Fruit fly (Drosophila melanogaster) whole organism, embryonic: Measurements from ENCODE around the gene Cyp303a1.

Source experiments
- CG10267 ChIP-seq: fragments of 200-800 bp; sonication (Bioruptor generic); optimal IDR thresholded peaks from 2 replicates; lab custom pipeline; 2018; ENCODE audit warnings: missing biosample characterization, mild to moderate bottlenecking, missing genetic modification characterization, moderate library complexity
- CG11093 ChIP-seq: fragments of 200-800 bp; sonication (Bioruptor generic); IDR thresholded peaks from 3 replicates; pipeline ENCODE4 v1.3.6; 2022; ENCODE audit warnings: missing biosample characterization, missing genetic modification characterization
- CG12104 ChIP-seq: fragments of 200-800 bp; sonication (Bioruptor generic); optimal IDR thresholded peaks from 3 replicates; lab custom pipeline; 2016; ENCODE audit warnings: missing biosample characterization, missing genetic modification characterization
- CG12659 ChIP-seq: fragments of 200-800 bp; sonication (Bioruptor generic); optimal IDR thresholded peaks from 3 replicates; lab custom pipeline; 2017; ENCODE audit warnings: mild to moderate bottlenecking, missing biosample characterization, missing genetic modification reagents, missing genetic modification characterization
- CG15011 ChIP-seq: fragments of 200-800 bp; sonication (Bioruptor generic); optimal IDR thresholded peaks from 3 replicates; lab custom pipeline; 2018; ENCODE audit warnings: missing biosample characterization, mild to moderate bottlenecking, missing genetic modification characterization
- CG15073 ChIP-seq: fragments of 200-800 bp; sonication (Bioruptor generic); optimal IDR thresholded peaks from 2 replicates; lab custom pipeline; 2016; ENCODE audit warnings: missing biosample characterization, missing genetic modification characterization
- CG15696 ChIP-seq: fragments of 200-800 bp; sonication (Bioruptor generic); optimal IDR thresholded peaks from 2 replicates; lab custom pipeline; 2019; ENCODE audit warnings: missing biosample characterization, mild to moderate bottlenecking, missing genetic modification characterization, moderate library complexity
- CG1647 ChIP-seq: fragments of 200-800 bp; sonication (Bioruptor generic); optimal IDR thresholded peaks from 3 replicates; lab custom pipeline; 2016; ENCODE audit warnings: missing biosample characterization, missing genetic modification characterization
- CG17186 ChIP-seq: fragments of 200-800 bp; sonication (Bioruptor generic); optimal IDR thresholded peaks from 3 replicates; lab custom pipeline; 2017; ENCODE audit warnings: missing biosample characterization, missing genetic modification reagents, missing genetic modification characterization
- CG1792 ChIP-seq: fragments of 200-800 bp; sonication (Bioruptor generic); optimal IDR thresholded peaks from 2 replicates; lab custom pipeline; 2016; ENCODE audit warnings: missing biosample characterization, missing genetic modification characterization
- CG3407 ChIP-seq: fragments of 200-800 bp; sonication (Bioruptor generic); optimal IDR thresholded peaks from 2 replicates; lab custom pipeline; 2018; ENCODE audit warnings: missing biosample characterization, mild to moderate bottlenecking, missing genetic modification characterization
- CG34224 ChIP-seq: fragments of 200-800 bp; sonication (Bioruptor generic); IDR thresholded peaks from 3 replicates; pipeline ENCODE4 v1.3.6; 2022; ENCODE audit warnings: missing biosample characterization, missing genetic modification characterization; ENCODE audit not compliant: partially characterized antibody
- CG6854 ChIP-seq: fragments of 200-800 bp; sonication (Bioruptor generic); optimal IDR thresholded peaks from 3 replicates; lab custom pipeline; 2017; ENCODE audit warnings: missing biosample characterization, mild to moderate bottlenecking, missing genetic modification characterization
- CG8765 ChIP-seq: fragments of 200-800 bp; sonication (Bioruptor generic); IDR thresholded peaks from 2 replicates; pipeline ENCODE4 v1.3.6; 2022; ENCODE audit warnings: missing biosample characterization, missing genetic modification characterization
- CG9609 ChIP-seq: fragments of 200-800 bp; sonication (Bioruptor generic); optimal IDR thresholded peaks from 3 replicates; lab custom pipeline; 2016; ENCODE audit warnings: missing biosample characterization, missing genetic modification characterization
- Chrac-16 ChIP-seq: fragments of 200-800 bp; sonication (Bioruptor generic); optimal IDR thresholded peaks from 3 replicates; lab custom pipeline; 2016; ENCODE audit warnings: missing biosample characterization, missing genetic modification characterization
- Doc3 ChIP-seq: fragments of 200-800 bp; sonication (Bioruptor generic); IDR thresholded peaks from 3 replicates; pipeline ENCODE4 v1.3.6; 2022; ENCODE audit warnings: missing biosample characterization, missing genetic modification characterization; ENCODE audit not compliant: partially characterized antibody
- Hand ChIP-seq: fragments of 200-800 bp; sonication (Bioruptor generic); optimal IDR thresholded peaks from 2 replicates; lab custom pipeline; 2017; ENCODE audit warnings: mild to moderate bottlenecking, missing biosample characterization, missing genetic modification reagents, missing genetic modification characterization
- HmgZ ChIP-seq: fragments of 200-800 bp; sonication (Bioruptor generic); optimal IDR thresholded peaks from 2 replicates; lab custom pipeline; 2018; ENCODE audit warnings: missing biosample characterization, mild to moderate bottlenecking, missing genetic modification characterization
- Hr51 ChIP-seq, 2 experiments: fragments of 200-800 bp; sonication (Bioruptor generic); optimal IDR thresholded peaks; 2 replicates in 1 of 2; 3 replicates in 1 of 2; lab custom pipeline; 2016 to 2018; ENCODE audit warnings: missing biosample characterization in 2 of 2, missing genetic modification characterization in 2 of 2, mild to moderate bottlenecking in 1 of 2, moderate library complexity in 1 of 2
- Hsf ChIP-seq: fragments of 200-800 bp; sonication (Bioruptor generic); optimal IDR thresholded peaks from 3 replicates; lab custom pipeline; 2016; ENCODE audit warnings: missing biosample characterization, missing genetic modification characterization
- Rx ChIP-seq: fragments of 200-800 bp; sonication (Bioruptor generic); IDR thresholded peaks from 2 replicates; pipeline ENCODE4 v1.3.6; 2022; ENCODE audit warnings: missing biosample characterization, missing genetic modification characterization
- Sry-β ChIP-seq: fragments of 200-800 bp; sonication (Bioruptor generic); optimal IDR thresholded peaks from 2 replicates; lab custom pipeline; 2018; ENCODE audit warnings: missing biosample characterization, mild to moderate bottlenecking, missing genetic modification characterization, moderate library complexity
- Xbp1 ChIP-seq: fragments of 200-800 bp; sonication (Bioruptor generic); optimal IDR thresholded peaks from 3 replicates; lab custom pipeline; 2016; ENCODE audit warnings: missing biosample characterization, mild to moderate bottlenecking, missing genetic modification characterization
- Xrp1 ChIP-seq: fragments of 200-800 bp; sonication (Bioruptor generic); IDR thresholded peaks from 2 replicates; pipeline ENCODE4 v1.3.6; 2022; ENCODE audit warnings: missing biosample characterization, missing genetic modification characterization
- ac ChIP-seq: fragments of 200-800 bp; sonication (Bioruptor generic); optimal IDR thresholded peaks from 3 replicates; lab custom pipeline; 2017; ENCODE audit warnings: missing biosample characterization, mild to moderate bottlenecking, missing genetic modification characterization
- bsh ChIP-seq, 2 experiments: fragments of 200-800 bp; sonication (Bioruptor generic); optimal IDR thresholded peaks; 2 replicates each; lab custom pipeline; 2017 to 2018; ENCODE audit warnings: mild to moderate bottlenecking in 2 of 2, missing biosample characterization in 2 of 2, missing genetic modification characterization in 2 of 2, moderate library complexity in 1 of 2
- dm ChIP-seq: fragments of 200-800 bp; sonication (Bioruptor generic); optimal IDR thresholded peaks from 3 replicates; lab custom pipeline; 2016; ENCODE audit warnings: missing biosample characterization, missing genetic modification characterization
- dmrt11E ChIP-seq: fragments of 200-800 bp; sonication (Bioruptor generic); optimal IDR thresholded peaks from 3 replicates; lab custom pipeline; 2018; ENCODE audit warnings: missing biosample characterization, mild to moderate bottlenecking, missing genetic modification characterization, moderate library complexity
- dmrt99B ChIP-seq: fragments of 200-800 bp; sonication (Bioruptor generic); optimal IDR thresholded peaks from 2 replicates; lab custom pipeline; 2018; ENCODE audit warnings: missing biosample characterization, mild to moderate bottlenecking, missing genetic modification characterization, moderate library complexity
- exex ChIP-seq: fragments of 200-800 bp; sonication (Bioruptor generic); optimal IDR thresholded peaks from 4 replicates; lab custom pipeline; 2018; ENCODE audit warnings: missing biosample characterization, mild to moderate bottlenecking, missing genetic modification characterization, moderate library complexity
- eyg ChIP-seq: fragments of 200-800 bp; sonication (Bioruptor generic); optimal IDR thresholded peaks from 3 replicates; lab custom pipeline; 2016; ENCODE audit warnings: missing biosample characterization, missing genetic modification characterization
- ftz-f1 ChIP-seq: fragments of 200-800 bp; sonication (Bioruptor generic); optimal IDR thresholded peaks from 2 replicates; lab custom pipeline; 2016; ENCODE audit warnings: missing biosample characterization, missing genetic modification characterization
- gcm ChIP-seq: fragments of 200-800 bp; sonication (Bioruptor generic); optimal IDR thresholded peaks from 2 replicates; lab custom pipeline; 2019; ENCODE audit warnings: missing biosample characterization, mild to moderate bottlenecking, missing genetic modification characterization, moderate library complexity
- gro ChIP-seq: fragments of 200-800 bp; sonication (Bioruptor generic); optimal IDR thresholded peaks from 2 replicates; lab custom pipeline; 2016; ENCODE audit warnings: missing biosample characterization, missing genetic modification characterization
- gt ChIP-seq: fragments of 200-800 bp; sonication (Bioruptor generic); IDR thresholded peaks from 2 replicates; pipeline ENCODE4 v1.3.6; 2022; ENCODE audit warnings: missing biosample characterization, missing genetic modification characterization
- jigr1 ChIP-seq: fragments of 200-800 bp; sonication (Bioruptor generic); IDR thresholded peaks from 3 replicates; pipeline ENCODE4 v1.3.6; 2022; ENCODE audit warnings: missing biosample characterization, missing genetic modification characterization
- jing ChIP-seq: fragments of 200-800 bp; sonication (Bioruptor generic); optimal IDR thresholded peaks from 2 replicates; lab custom pipeline; 2018; ENCODE audit warnings: missing biosample characterization, mild to moderate bottlenecking, missing genetic modification characterization
- lbe ChIP-seq: fragments of 200-800 bp; sonication (Bioruptor generic); optimal IDR thresholded peaks from 2 replicates; lab custom pipeline; 2016; ENCODE audit warnings: missing biosample characterization, mild to moderate bottlenecking, missing genetic modification characterization
- lov ChIP-seq, 2 experiments: fragments of 200-800 bp in 1 of 2; fragments of >200 bp in 1 of 2; sonication (Bioruptor generic) in 1 of 2; IDR thresholded peaks in 1 of 2; optimal IDR thresholded peaks in 1 of 2; 2 replicates in 1 of 2; 3 replicates in 1 of 2; pipeline versions ENCODE4 v1.3.6 to Lab custom; 2017 to 2022; ENCODE audit warnings: missing biosample characterization in 1 of 2, missing genetic modification characterization in 1 of 2
- nerfin-2 ChIP-seq: fragments of 200-800 bp; sonication (Bioruptor generic); IDR thresholded peaks from 2 replicates; pipeline ENCODE4 v1.3.6; 2022; ENCODE audit warnings: missing biosample characterization, missing genetic modification characterization; ENCODE audit not compliant: partially characterized antibody
- pnt ChIP-seq: fragments of 200-800 bp; sonication (Bioruptor generic); optimal IDR thresholded peaks from 3 replicates; lab custom pipeline; 2016; ENCODE audit warnings: missing biosample characterization, missing genetic modification characterization
- pros ChIP-seq: fragments of 200-800 bp; sonication (Bioruptor generic); optimal IDR thresholded peaks from 3 replicates; lab custom pipeline; 2019; ENCODE audit warnings: missing biosample characterization, mild to moderate bottlenecking, missing genetic modification characterization, moderate library complexity
- psq ChIP-seq: fragments of 200-800 bp; sonication (Bioruptor generic); optimal IDR thresholded peaks from 2 replicates; lab custom pipeline; 2017; ENCODE audit warnings: missing biosample characterization, missing genetic modification characterization
- tin ChIP-seq: fragments of 200-800 bp; sonication (Bioruptor generic); optimal IDR thresholded peaks from 3 replicates; lab custom pipeline; 2016; ENCODE audit warnings: missing biosample characterization, missing genetic modification characterization
- unc-4 ChIP-seq: fragments of 200-800 bp; sonication (Bioruptor generic); IDR thresholded peaks from 2 replicates; pipeline ENCODE4 v1.3.6; 2022; ENCODE audit warnings: missing biosample characterization, missing genetic modification characterization; ENCODE audit not compliant: partially characterized antibody
- vvl ChIP-seq: fragments of 200-800 bp; sonication (Bioruptor generic); IDR thresholded peaks from 2 replicates; pipeline ENCODE4 v1.3.6; 2022; ENCODE audit warnings: missing biosample characterization, missing genetic modification characterization
- yki ChIP-seq: fragments of >200 bp; optimal IDR thresholded peaks from 3 replicates; lab custom pipeline; 2018

Cyp303a1 gene

DNA sequence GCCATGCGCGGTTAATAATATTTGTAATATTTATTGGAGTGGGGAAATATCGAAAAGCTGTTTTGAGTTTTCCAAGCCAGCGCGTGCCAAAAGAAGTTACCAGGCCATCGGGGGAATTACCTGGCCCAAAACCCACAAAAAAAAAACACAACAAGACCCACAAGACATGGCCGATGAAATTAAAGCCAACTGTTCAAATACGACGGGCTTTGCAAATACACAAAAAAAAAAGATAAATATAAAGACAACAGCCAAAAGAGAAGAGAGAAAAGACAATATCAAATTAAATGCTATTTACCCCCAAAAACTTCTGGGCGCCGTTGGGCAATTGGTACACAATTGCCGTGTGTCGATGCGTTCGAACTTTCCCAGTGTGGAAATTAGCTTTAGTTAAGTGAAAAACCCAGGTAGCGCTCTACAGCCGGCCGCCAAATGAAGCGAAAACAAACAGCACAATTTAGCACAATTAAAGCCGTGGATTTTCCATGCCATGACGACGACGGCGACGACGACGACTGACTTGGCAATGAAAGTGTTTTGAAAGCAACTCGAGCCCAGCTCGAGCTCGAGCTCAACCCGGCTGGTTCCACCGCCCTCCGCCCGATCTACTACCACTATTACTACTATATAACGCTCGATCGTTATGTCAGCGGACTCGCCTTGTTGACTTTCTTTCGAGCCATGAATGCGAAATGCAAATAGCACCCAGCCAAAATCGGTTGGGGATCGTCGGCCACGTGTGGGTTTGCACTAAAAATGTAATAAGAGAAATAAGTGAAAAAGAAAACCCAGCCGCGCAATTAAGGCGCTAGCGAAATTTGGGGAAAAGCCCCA lies 24.0 kb downstream of the Cyp303a1 start (continued):
- TF ChIP-seq HmgZ (tag; lab: Kevin White, UChicago) = no peak
- TF ChIP-seq CG6854 (GFP tag; lab: Kevin White, UChicago) = no peak
- no peak for TF ChIP-seq Doc3
- TF ChIP-seq dm = no peak
- no peak for TF ChIP-seq CG1792 (GFP tag; lab: Kevin White, UChicago)
- TF ChIP-seq Sry-β (GFP tag; lab: Kevin White, UChicago) = no peak
- no peak for TF ChIP-seq ac (GFP tag; lab: Kevin White, UChicago)
- TF ChIP-seq CG12104 (GFP tag; lab: Kevin White, UChicago) = peak; percentile 17
- no peak for TF ChIP-seq Rx (GFP tag; lab: Robert Waterston, UW)
- TF ChIP-seq CG15073 = no peak
- no peak for TF ChIP-seq Xbp1 (GFP tag; lab: Kevin White, UChicago)
- peak; percentile 40 for TF ChIP-seq CG15011 (GFP tag; lab: Kevin White, UChicago)
- peak; percentile 39 for TF ChIP-seq gro (GFP tag; lab: Kevin White, UChicago)
- no peak for TF ChIP-seq ftz-f1 (GFP tag; lab: Kevin White, UChicago)
- TF ChIP-seq CG12659 (GFP tag; lab: Kevin White, UChicago) = peak; percentile 51
- TF ChIP-seq dmrt99B (tag; lab: Kevin White, UChicago) = peak; percentile 37
- no peak for TF ChIP-seq Hr51 (GFP tag; optimal IDR thresholded peaks at IDR 0.05; lab: Kevin White, UChicago)
- no peak for TF ChIP-seq unc-4 (GFP tag; lab: Robert Waterston, UW)
- peak; percentile 8 for TF ChIP-seq gcm (GFP tag; lab: Kevin White, UChicago)
- no peak for TF ChIP-seq jigr1 (GFP tag; lab: Robert Waterston, UW)
- no peak for TF ChIP-seq exex
- TF ChIP-seq CG34224 (GFP tag; lab: Robert Waterston, UW) = no peak
- no peak for TF ChIP-seq CG17186 (GFP tag; lab: Kevin White, UChicago)
- TF ChIP-seq Chrac-16 = no peak
- TF ChIP-seq CG10267 = no peak
- no peak for TF ChIP-seq tin (GFP tag; lab: Kevin White, UChicago)
- TF ChIP-seq bsh (GFP tag; optimal IDR thresholded peaks at IDR 0.05; lab: Kevin White, UChicago) = peak in 1 of 2 experiments; percentile 52
- no peak for TF ChIP-seq lov (optimal IDR thresholded peaks at IDR 0.05; lab: Kevin White, UChicago)
- no peak; the same call in 2 of the 3 replicates for TF ChIP-seq lov (GFP tag; IDR thresholded peaks at IDR 0.05; lab: Robert Waterston, UW)
- TF ChIP-seq nerfin-2 = no peak
- TF ChIP-seq dmrt11E (tag; lab: Kevin White, UChicago) = no peak
- TF ChIP-seq vvl (GFP tag; lab: Robert Waterston, UW) = peak; percentile 19; the same call in 1 of the 2 replicates
- TF ChIP-seq CG1647 (GFP tag; lab: Kevin White, UChicago) = peak; percentile 37
- TF ChIP-seq lbe (GFP tag; lab: Kevin White, UChicago) = no peak
- no peak for TF ChIP-seq pros (GFP tag; lab: Kevin White, UChicago)
- TF ChIP-seq eyg (GFP tag; lab: Kevin White, UChicago) = peak; percentile 40
- TF ChIP-seq Hand = no peak
- TF ChIP-seq Xrp1 (GFP tag; lab: Robert Waterston, UW) = peak; percentile 35; the same call in 1 of the 2 replicates
- no peak for TF ChIP-seq yki (lab: Kevin White, UChicago)
- no peak for TF ChIP-seq gt (GFP tag; lab: Robert Waterston, UW)
- no peak for TF ChIP-seq pnt (GFP tag; lab: Kevin White, UChicago)
- no peak for TF ChIP-seq jing (GFP tag; lab: Kevin White, UChicago)
- no peak for TF ChIP-seq CG8765 (GFP tag; lab: Robert Waterston, UW)
- no peak for TF ChIP-seq psq (GFP tag; lab: Kevin White, UChicago)
- no peak for TF ChIP-seq CG15696 (tag; lab: Kevin White, UChicago)
- no peak for TF ChIP-seq CG9609 (GFP tag; lab: Kevin White, UChicago)
- TF ChIP-seq CG11093 (GFP tag; lab: Robert Waterston, UW) = no peak
- peak; percentile 61 for TF ChIP-seq CG3407 (GFP tag; lab: Kevin White, UChicago)
- no peak for TF ChIP-seq Hsf
